Worm (Caenorhabditis elegans) whole organism, young adult: ENCODE measurements around the gene valv-1.

Experiments
- F23B12.7 ChIP-seq: sonication (generic microtip); optimal IDR thresholded peaks from 2 replicates; lab custom pipeline; 2017; ENCODE audit warnings: missing genetic modification characterization, mild to moderate bottlenecking, missing compliant biosample characterization, antibody characterized with exemption, moderate library complexity; ENCODE audit not compliant: insufficient read depth
- lin-40 ChIP-seq: sonication (generic microtip); optimal IDR thresholded peaks from 2 replicates; lab custom pipeline; 2016; ENCODE audit warnings: missing genetic modification characterization, mild to moderate bottlenecking, missing compliant biosample characterization, missing genotype, missing genetic modification reagents
- snpc-3.4 ChIP-seq: sonication (generic microtip); optimal IDR thresholded peaks from 2 replicates; lab custom pipeline; 2017; ENCODE audit warnings: missing genetic modification characterization, mild to moderate bottlenecking, missing compliant biosample characterization, antibody characterized with exemption, moderate library complexity, missing genotype, missing genetic modification reagents

DNA sequence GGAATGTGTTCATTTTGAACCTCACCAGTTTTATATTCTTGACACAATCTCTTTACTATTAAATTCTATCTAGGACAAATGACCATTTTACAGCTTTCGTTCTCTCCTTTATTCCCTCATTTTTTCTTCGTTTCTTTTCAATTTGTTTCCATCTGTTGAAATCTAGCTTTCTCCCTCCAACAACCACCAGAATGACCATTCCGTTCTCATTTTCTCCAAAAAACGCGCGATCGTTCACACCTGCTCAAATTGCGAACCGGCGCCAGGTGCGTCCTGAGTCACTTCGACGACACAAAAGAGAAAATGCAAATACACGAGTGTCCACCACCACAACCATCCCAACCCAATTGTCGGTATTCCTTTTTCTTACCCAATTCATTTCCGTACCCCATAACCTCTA is 11.1 kb upstream of the valv-1 start, which contains the start of gene F13B6.1:
- no peak for TF ChIP-seq lin-40
- no peak for TF ChIP-seq F23B12.7 (tag; lab: Kevin White, UChicago)
- TF ChIP-seq snpc-3.4: no peak
